Fruit fly (Drosophila melanogaster) whole organism, embryonic: ENCODE measurements around the gene ClpP.

ENCODE experiments used
- Abd-B ChIP-seq: fragments of 200-800 bp; sonication (Bioruptor generic); optimal IDR thresholded peaks from 2 replicates; lab custom pipeline; 2018; ENCODE audit warnings: missing biosample characterization, mild to moderate bottlenecking, missing genetic modification characterization, moderate library complexity
- Adf1 ChIP-seq: fragments of 200-800 bp; sonication (Bioruptor generic); IDR thresholded peaks from 2 replicates; pipeline ENCODE4 v1.3.6; 2022; ENCODE audit warnings: missing biosample characterization, missing genetic modification characterization
- BtbVII ChIP-seq: fragments of 200-800 bp; sonication (Bioruptor generic); optimal IDR thresholded peaks from 3 replicates; lab custom pipeline; 2017; ENCODE audit warnings: missing biosample characterization, mild to moderate bottlenecking, missing genetic modification characterization
- CG10267 ChIP-seq: fragments of 200-800 bp; sonication (Bioruptor generic); optimal IDR thresholded peaks from 2 replicates; lab custom pipeline; 2018; ENCODE audit warnings: missing biosample characterization, mild to moderate bottlenecking, missing genetic modification characterization, moderate library complexity
- CG12071 ChIP-seq: fragments of 200-800 bp; sonication (Bioruptor generic); optimal IDR thresholded peaks from 3 replicates; lab custom pipeline; 2018; ENCODE audit warnings: missing biosample characterization, mild to moderate bottlenecking, missing genetic modification characterization
- CG12236 ChIP-seq: fragments of 200-800 bp; sonication (Bioruptor generic); optimal IDR thresholded peaks from 2 replicates; lab custom pipeline; 2016; ENCODE audit warnings: missing biosample characterization, missing genetic modification characterization
- CG12942 ChIP-seq: fragments of 200-800 bp; sonication (Bioruptor generic); optimal IDR thresholded peaks from 3 replicates; lab custom pipeline; 2016; ENCODE audit warnings: missing biosample characterization, missing genetic modification characterization
- CG13894 ChIP-seq: fragments of 200-800 bp; sonication (Bioruptor generic); optimal IDR thresholded peaks from 3 replicates; lab custom pipeline; 2018; ENCODE audit warnings: missing biosample characterization, mild to moderate bottlenecking, missing genetic modification characterization, moderate library complexity
- CG14667 ChIP-seq: fragments of 200-800 bp; sonication (Bioruptor generic); IDR thresholded peaks from 2 replicates; pipeline ENCODE4 v1.3.6; 2022; ENCODE audit warnings: missing biosample characterization, missing genetic modification characterization
- CG1529 ChIP-seq: fragments of 200-800 bp; sonication (Bioruptor generic); optimal IDR thresholded peaks from 3 replicates; lab custom pipeline; 2018; ENCODE audit warnings: missing biosample characterization, missing genetic modification characterization
- CG15479 ChIP-seq: fragments of 200-800 bp; sonication (Bioruptor generic); optimal IDR thresholded peaks from 3 replicates; lab custom pipeline; 2019; ENCODE audit warnings: missing biosample characterization, mild to moderate bottlenecking, missing genetic modification characterization, moderate library complexity
- CG1647 ChIP-seq: fragments of 200-800 bp; sonication (Bioruptor generic); optimal IDR thresholded peaks from 3 replicates; lab custom pipeline; 2016; ENCODE audit warnings: missing biosample characterization, missing genetic modification characterization
- CG2712 ChIP-seq: fragments of 200-800 bp; optimal IDR thresholded peaks from 3 replicates; lab custom pipeline; 2019; ENCODE audit warnings: missing biosample characterization, mild to moderate bottlenecking, missing genetic modification characterization, moderate library complexity
- CG30020 ChIP-seq: fragments of 200-800 bp; optimal IDR thresholded peaks from 2 replicates; lab custom pipeline; 2019; ENCODE audit warnings: missing biosample characterization, mild to moderate bottlenecking, missing genetic modification characterization, moderate library complexity
- CG6683 ChIP-seq: fragments of 200-800 bp; sonication (Bioruptor generic); optimal IDR thresholded peaks from 2 replicates; lab custom pipeline; 2017; ENCODE audit warnings: missing biosample characterization, mild to moderate bottlenecking, missing genetic modification characterization, missing genetic modification reagents
- CG6689 ChIP-seq: fragments of 200-800 bp; sonication (Bioruptor generic); IDR thresholded peaks from 2 replicates; pipeline ENCODE4 v1.3.6; 2022; ENCODE audit warnings: missing biosample characterization, missing genetic modification characterization
- CG6791 ChIP-seq: fragments of 200-800 bp; sonication (Bioruptor generic); IDR thresholded peaks from 3 replicates; pipeline ENCODE4 v1.3.6; 2022; ENCODE audit warnings: missing biosample characterization, missing genetic modification characterization; ENCODE audit not compliant: partially characterized antibody
- CG7839 ChIP-seq: fragments of 200-800 bp; sonication (Bioruptor generic); optimal IDR thresholded peaks from 3 replicates; lab custom pipeline; 2018; ENCODE audit warnings: missing biosample characterization, mild to moderate bottlenecking, missing genetic modification characterization, moderate library complexity
- CG9609 ChIP-seq: fragments of 200-800 bp; sonication (Bioruptor generic); optimal IDR thresholded peaks from 3 replicates; lab custom pipeline; 2016; ENCODE audit warnings: missing biosample characterization, missing genetic modification characterization
- CG9727 ChIP-seq: fragments of 200-800 bp; sonication (Bioruptor generic); optimal IDR thresholded peaks from 3 replicates; lab custom pipeline; 2017; ENCODE audit warnings: missing biosample characterization, mild to moderate bottlenecking, missing genetic modification characterization
- CG9797 ChIP-seq: fragments of 200-800 bp; sonication (Bioruptor generic); optimal IDR thresholded peaks from 3 replicates; lab custom pipeline; 2018; ENCODE audit warnings: missing biosample characterization, mild to moderate bottlenecking, missing genetic modification characterization
- CG9876 ChIP-seq: fragments of 200-800 bp; sonication (Bioruptor generic); optimal IDR thresholded peaks from 2 replicates; lab custom pipeline; 2016; ENCODE audit warnings: missing biosample characterization, missing genetic modification characterization
- Dip3 ChIP-seq: fragments of 200-800 bp; sonication (Bioruptor generic); optimal IDR thresholded peaks from 3 replicates; lab custom pipeline; 2016; ENCODE audit warnings: missing biosample characterization, missing genetic modification characterization
- E2f1 ChIP-seq: fragments of 200-800 bp; sonication (Bioruptor generic); IDR thresholded peaks from 2 replicates; pipeline ENCODE4 v1.3.6; 2022; ENCODE audit warnings: missing biosample characterization, missing genetic modification characterization
- Fer1 ChIP-seq: fragments of 200-800 bp; sonication (Bioruptor generic); optimal IDR thresholded peaks from 2 replicates; lab custom pipeline; 2017; ENCODE audit warnings: missing biosample characterization, mild to moderate bottlenecking, missing genetic modification characterization
- HLH4C ChIP-seq: fragments of 200-800 bp; sonication (Bioruptor generic); IDR thresholded peaks from 3 replicates; pipeline ENCODE4 v1.3.6; 2022; ENCODE audit warnings: missing biosample characterization, missing genetic modification characterization; ENCODE audit not compliant: partially characterized antibody
- HLH54F ChIP-seq: fragments of 200-800 bp; sonication (Bioruptor generic); optimal IDR thresholded peaks from 3 replicates; lab custom pipeline; 2016; ENCODE audit warnings: missing biosample characterization, missing genetic modification characterization
- Hand ChIP-seq: fragments of 200-800 bp; sonication (Bioruptor generic); optimal IDR thresholded peaks from 2 replicates; lab custom pipeline; 2017; ENCODE audit warnings: mild to moderate bottlenecking, missing biosample characterization, missing genetic modification reagents, missing genetic modification characterization
- Hr78 ChIP-seq, 2 experiments: fragments of 200-800 bp in 1 of 2; fragments of >200 bp in 1 of 2; sonication (Bioruptor generic) in 1 of 2; optimal IDR thresholded peaks; 2 replicates each; lab custom pipeline; 2017 to 2019; ENCODE audit warnings: missing biosample characterization in 2 of 2, missing genetic modification characterization in 2 of 2, mild to moderate bottlenecking in 1 of 2, moderate library complexity in 1 of 2
- Lpt ChIP-seq: fragments of >200 bp; optimal IDR thresholded peaks from 2 replicates; lab custom pipeline; 2018; ENCODE audit warnings: missing biosample characterization, missing genetic modification characterization
- NC2α ChIP-seq: fragments of 200-800 bp; sonication (Bioruptor generic); optimal IDR thresholded peaks from 2 replicates; lab custom pipeline; 2016; ENCODE audit warnings: missing biosample characterization, missing genetic modification characterization
- Ravus ChIP-seq: fragments of 200-800 bp; sonication (Bioruptor generic); IDR thresholded peaks from 2 replicates; pipeline ENCODE4 v1.3.6; 2022; ENCODE audit warnings: missing biosample characterization, missing genetic modification characterization
- Vsx1 ChIP-seq: fragments of 200-800 bp; sonication (Bioruptor generic); optimal IDR thresholded peaks from 2 replicates; lab custom pipeline; 2017; ENCODE audit warnings: missing biosample characterization, mild to moderate bottlenecking, missing genetic modification characterization, missing genetic modification reagents
- al ChIP-seq: fragments of 200-800 bp; sonication (Bioruptor generic); IDR thresholded peaks from 2 replicates; pipeline ENCODE4 v1.3.6; 2022; ENCODE audit warnings: missing biosample characterization, missing genetic modification characterization
- ap ChIP-seq: fragments of 200-800 bp; sonication (Bioruptor generic); IDR thresholded peaks from 2 replicates; pipeline ENCODE4 v1.3.6; 2022; ENCODE audit warnings: missing biosample characterization, missing genetic modification characterization
- dan ChIP-seq: fragments of 200-800 bp; sonication (Bioruptor generic); IDR thresholded peaks from 2 replicates; pipeline ENCODE4 v1.3.6; 2022; ENCODE audit warnings: missing biosample characterization, missing genetic modification characterization
- dati ChIP-seq: fragments of 200-800 bp; sonication (Bioruptor generic); IDR thresholded peaks from 2 replicates; pipeline ENCODE4 v1.3.6; 2022; ENCODE audit warnings: missing biosample characterization, missing genetic modification characterization
- dm ChIP-seq: fragments of 200-800 bp; sonication (Bioruptor generic); optimal IDR thresholded peaks from 3 replicates; lab custom pipeline; 2016; ENCODE audit warnings: missing biosample characterization, missing genetic modification characterization
- dmrt99B ChIP-seq: fragments of 200-800 bp; sonication (Bioruptor generic); optimal IDR thresholded peaks from 2 replicates; lab custom pipeline; 2018; ENCODE audit warnings: missing biosample characterization, mild to moderate bottlenecking, missing genetic modification characterization, moderate library complexity
- eyg ChIP-seq: fragments of 200-800 bp; sonication (Bioruptor generic); optimal IDR thresholded peaks from 3 replicates; lab custom pipeline; 2016; ENCODE audit warnings: missing biosample characterization, missing genetic modification characterization
- gcm2 ChIP-seq: fragments of 200-800 bp; sonication (Bioruptor generic); optimal IDR thresholded peaks from 2 replicates; lab custom pipeline; 2016; ENCODE audit warnings: missing biosample characterization, missing genetic modification characterization
- lola ChIP-seq, 3 experiments: fragments of >200 bp in 2 of 3; fragments of 200-800 bp in 1 of 3; sonication (Bioruptor generic) in 1 of 3; optimal IDR thresholded peaks; 2 replicates each; lab custom pipeline; 2017 to 2019; ENCODE audit warnings: missing biosample characterization in 3 of 3, missing genetic modification characterization in 3 of 3, mild to moderate bottlenecking in 1 of 3, moderate library complexity in 1 of 3
- nmo ChIP-seq: fragments of 200-800 bp; sonication (Bioruptor generic); optimal IDR thresholded peaks from 2 replicates; lab custom pipeline; 2018; ENCODE audit warnings: missing biosample characterization, mild to moderate bottlenecking, missing genetic modification characterization, moderate library complexity
- prd ChIP-seq, 3 experiments: fragments of >200 bp in 2 of 3; fragments of 200-800 bp in 1 of 3; sonication (Bioruptor generic) in 1 of 3; optimal IDR thresholded peaks in 2 of 3; IDR thresholded peaks in 1 of 3; 2 replicates in 2 of 3; 3 replicates in 1 of 3; pipeline versions ENCODE4 v1.3.6 to Lab custom; 2017 to 2022; ENCODE audit warnings: missing biosample characterization in 1 of 3, missing genetic modification characterization in 1 of 3
- sens ChIP-seq: fragments of 200-800 bp; sonication (Bioruptor generic); peaks from one replicate; lab custom pipeline; 2016; ENCODE audit warnings: missing biosample characterization, missing genetic modification characterization
- stwl ChIP-seq: fragments of 200-800 bp; sonication (Bioruptor generic); optimal IDR thresholded peaks from 3 replicates; lab custom pipeline; 2018; ENCODE audit warnings: missing biosample characterization, mild to moderate bottlenecking, missing genetic modification characterization, moderate library complexity
- tap ChIP-seq: fragments of 200-800 bp; optimal IDR thresholded peaks from 3 replicates; lab custom pipeline; 2019; ENCODE audit warnings: missing biosample characterization, mild to moderate bottlenecking, missing genetic modification characterization, moderate library complexity
- tll ChIP-seq, 2 experiments: fragments of 200-800 bp in 1 of 2; fragments of >200 bp in 1 of 2; sonication (Bioruptor generic) in 1 of 2; optimal IDR thresholded peaks; 2 replicates each; lab custom pipeline; 2017 to 2019; ENCODE audit warnings: missing biosample characterization in 2 of 2, missing genetic modification characterization in 2 of 2, mild to moderate bottlenecking in 1 of 2, moderate library complexity in 1 of 2

ClpP gene

DNA sequence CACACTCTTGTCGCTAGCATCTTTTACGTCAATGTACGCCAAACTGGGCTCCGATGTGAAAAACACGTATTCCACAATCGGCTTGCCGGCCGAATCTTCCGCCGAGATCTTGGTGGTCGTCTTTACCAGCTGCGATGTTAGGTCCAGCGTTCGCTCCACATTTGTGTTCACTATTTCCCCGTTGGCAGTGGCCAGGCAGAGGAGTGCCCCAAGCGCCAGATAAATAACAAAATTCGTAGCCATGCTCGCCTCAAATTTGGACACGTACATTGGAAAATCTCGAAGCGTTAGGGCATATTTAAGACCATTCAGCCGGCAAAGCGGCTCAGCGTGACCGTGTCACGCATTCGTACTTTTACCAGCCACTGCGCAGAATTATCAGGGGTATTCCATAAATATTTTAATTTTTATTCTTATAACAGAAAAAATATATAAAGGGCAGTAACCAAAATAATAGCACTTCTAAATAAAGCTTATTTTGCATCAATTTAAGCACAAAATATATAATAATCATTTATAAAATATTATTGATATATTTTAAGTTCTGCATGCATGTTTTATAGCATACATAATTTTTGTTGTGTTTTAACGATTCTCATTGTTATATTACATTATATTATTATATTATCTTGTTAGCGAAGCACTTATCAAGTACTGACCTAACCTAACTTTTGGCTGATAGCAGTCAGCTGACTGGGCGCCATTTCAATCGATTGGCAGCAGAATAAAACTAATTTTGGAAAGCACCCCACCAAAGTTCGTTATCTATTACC lies 19.1 kb downstream of the ClpP start, which contains the start of the genes CG33303 and dpr19 (continued):
- no peak for TF ChIP-seq Adf1 (GFP tag; lab: Robert Waterston, UW)
- TF ChIP-seq CG7839 (tag; lab: Kevin White, UChicago): peak; percentile 83
- no peak for TF ChIP-seq dm (GFP tag; lab: Kevin White, UChicago)
- peak; percentile 31 for TF ChIP-seq Hand
- TF ChIP-seq dmrt99B: peak; percentile 80
- TF ChIP-seq HLH54F (GFP tag; lab: Kevin White, UChicago): no peak
- peak; percentile 92 for TF ChIP-seq CG2712
- no peak for TF ChIP-seq CG1647 (GFP tag; lab: Kevin White, UChicago)
- peak; percentile 84 for TF ChIP-seq CG10267 (tag; lab: Kevin White, UChicago)
- TF ChIP-seq Vsx1 (GFP tag; lab: Kevin White, UChicago): no peak
- TF ChIP-seq tll (GFP tag; optimal IDR thresholded peaks at IDR 0.05; lab: Kevin White, UChicago): no peak
- no peak for TF ChIP-seq CG9609 (GFP tag; lab: Kevin White, UChicago)
- TF ChIP-seq CG9797: peak; percentile 80
- TF ChIP-seq gcm2 (GFP tag; lab: Kevin White, UChicago): no peak
- no peak for TF ChIP-seq HLH4C (GFP tag; lab: Robert Waterston, UW)
- no peak for TF ChIP-seq eyg
- TF ChIP-seq CG9727: peak; percentile 83
- TF ChIP-seq CG9876 (GFP tag; lab: Kevin White, UChicago): no peak
- TF ChIP-seq nmo: peak; percentile 88
- no peak for TF ChIP-seq CG12236
- peak; percentile 85 for TF ChIP-seq Fer1 (GFP tag; lab: Kevin White, UChicago)
- no peak for TF ChIP-seq sens (GFP tag; lab: Kevin White, UChicago)
- TF ChIP-seq CG6791 (GFP tag; lab: Robert Waterston, UW): no peak
- peak; percentile 68 for TF ChIP-seq CG6683 (GFP tag; lab: Kevin White, UChicago)
- TF ChIP-seq dati: no peak
- peak; percentile 91 for TF ChIP-seq CG30020
- TF ChIP-seq Ravus (GFP tag; lab: Robert Waterston, UW): no peak
- peak; percentile 76 for TF ChIP-seq tap (tag; lab: Kevin White, UChicago)
- TF ChIP-seq Abd-B (GFP tag; lab: Kevin White, UChicago): no peak
- TF ChIP-seq al (GFP tag; lab: Robert Waterston, UW): no peak; the same call in 1 of the 2 replicates
- TF ChIP-seq Hr78 (GFP tag; optimal IDR thresholded peaks at IDR 0.05; lab: Kevin White, UChicago): no peak
- no peak for TF ChIP-seq dan (GFP tag; lab: Robert Waterston, UW)
- TF ChIP-seq lola (GFP tag; optimal IDR thresholded peaks at IDR 0.05; lab: Kevin White, UChicago): peak in 1 of 3 experiments; percentile 77
- no peak; the same call in 1 of the 2 replicates for TF ChIP-seq CG14667
- no peak for TF ChIP-seq prd (optimal IDR thresholded peaks at IDR 0.05; lab: Kevin White, UChicago)
- TF ChIP-seq prd (GFP tag; IDR thresholded peaks at IDR 0.05; lab: Robert Waterston, UW): peak; percentile 27; the same call in 1 of the 3 replicates
- peak; percentile 38 for TF ChIP-seq CG12942 (GFP tag; lab: Kevin White, UChicago)
- TF ChIP-seq CG1529: peak; percentile 33
- no peak for TF ChIP-seq NC2α (GFP tag; lab: Kevin White, UChicago)
- peak; percentile 49 for TF ChIP-seq BtbVII (GFP tag; lab: Kevin White, UChicago)
- no peak for TF ChIP-seq CG15479
- no peak for TF ChIP-seq CG12071 (GFP tag; lab: Kevin White, UChicago)
- TF ChIP-seq ap (GFP tag; lab: Robert Waterston, UW): peak; percentile 67
- no peak for TF ChIP-seq Lpt
- TF ChIP-seq CG13894 (tag; lab: Kevin White, UChicago): peak; percentile 72
- peak; percentile 68 for TF ChIP-seq CG6689
- TF ChIP-seq stwl (tag; lab: Kevin White, UChicago): peak; percentile 45
- peak; percentile 60 for TF ChIP-seq E2f1 (GFP tag; lab: Robert Waterston, UW)
- no peak for TF ChIP-seq Dip3
